Fruit fly (Drosophila melanogaster) whole organism, embryonic: Measurements from ENCODE around the gene Cyp4d20.

Experiments used
- Abd-B ChIP-seq: fragments of 200-800 bp; sonication (Bioruptor generic); optimal IDR thresholded peaks from 2 replicates; lab custom pipeline; 2018; ENCODE audit warnings: missing biosample characterization, mild to moderate bottlenecking, missing genetic modification characterization, moderate library complexity
- Atf-2 ChIP-seq: fragments of 200-800 bp; sonication (Bioruptor generic); optimal IDR thresholded peaks from 2 replicates; lab custom pipeline; 2016; ENCODE audit warnings: missing biosample characterization, missing genetic modification characterization
- BEAF-32 ChIP-seq: fragments of 200-800 bp; sonication (Bioruptor generic); optimal IDR thresholded peaks from 3 replicates; lab custom pipeline; 2017; ENCODE audit warnings: missing biosample characterization, missing genetic modification characterization, mild to moderate bottlenecking, moderate library complexity, missing genetic modification reagents
- CG10147 ChIP-seq: fragments of 200-800 bp; sonication (Bioruptor generic); optimal IDR thresholded peaks from 2 replicates; lab custom pipeline; 2019; ENCODE audit warnings: missing biosample characterization, mild to moderate bottlenecking, missing genetic modification characterization, moderate library complexity
- CG10431 ChIP-seq: fragments of 200-800 bp; sonication (Bioruptor generic); optimal IDR thresholded peaks from 3 replicates; lab custom pipeline; 2018; ENCODE audit warnings: missing biosample characterization, mild to moderate bottlenecking, missing genetic modification characterization
- CG10565 ChIP-seq: fragments of 200-800 bp; sonication (Bioruptor generic); optimal IDR thresholded peaks from 3 replicates; lab custom pipeline; 2016; ENCODE audit warnings: missing biosample characterization, mild to moderate bottlenecking, missing genetic modification characterization
- CG11093 ChIP-seq: fragments of 200-800 bp; sonication (Bioruptor generic); IDR thresholded peaks from 3 replicates; pipeline ENCODE4 v1.3.6; 2022; ENCODE audit warnings: missing biosample characterization, missing genetic modification characterization
- CG11696 ChIP-seq: fragments of 200-800 bp; sonication (Bioruptor generic); IDR thresholded peaks from 2 replicates; pipeline ENCODE4 v1.3.6; 2022; ENCODE audit warnings: missing biosample characterization, missing genetic modification characterization
- CG17829 ChIP-seq: fragments of 200-800 bp; optimal IDR thresholded peaks from 2 replicates; lab custom pipeline; 2019; ENCODE audit warnings: missing biosample characterization, mild to moderate bottlenecking, missing genetic modification characterization, moderate library complexity
- CG3163 ChIP-seq: fragments of 200-800 bp; sonication (Bioruptor generic); optimal IDR thresholded peaks from 3 replicates; lab custom pipeline; 2016; ENCODE audit warnings: missing biosample characterization, missing genetic modification characterization
- CG4707 ChIP-seq: fragments of 200-800 bp; sonication (Bioruptor generic); optimal IDR thresholded peaks from 2 replicates; lab custom pipeline; 2018; ENCODE audit warnings: missing biosample characterization, mild to moderate bottlenecking, missing genetic modification characterization, moderate library complexity
- CG5245 ChIP-seq: fragments of 200-800 bp; sonication (Bioruptor generic); optimal IDR thresholded peaks from 3 replicates; lab custom pipeline; 2016; ENCODE audit warnings: missing biosample characterization, missing genetic modification characterization
- CG6765 ChIP-seq: fragments of 200-800 bp; sonication (Bioruptor generic); optimal IDR thresholded peaks from 3 replicates; lab custom pipeline; 2017; ENCODE audit warnings: missing biosample characterization, mild to moderate bottlenecking, missing genetic modification characterization
- CG6791 ChIP-seq: fragments of 200-800 bp; sonication (Bioruptor generic); IDR thresholded peaks from 3 replicates; pipeline ENCODE4 v1.3.6; 2022; ENCODE audit warnings: missing biosample characterization, missing genetic modification characterization; ENCODE audit not compliant: partially characterized antibody
- CG8359 ChIP-seq: fragments of 200-800 bp; sonication (Bioruptor generic); optimal IDR thresholded peaks from 2 replicates; lab custom pipeline; 2017; ENCODE audit warnings: missing biosample characterization, mild to moderate bottlenecking, missing genetic modification characterization, borderline replicate concordance
- CG8388 ChIP-seq: fragments of 200-800 bp; sonication (Bioruptor generic); optimal IDR thresholded peaks from 2 replicates; lab custom pipeline; 2019; ENCODE audit warnings: missing biosample characterization, mild to moderate bottlenecking, missing genetic modification characterization, moderate library complexity
- Camta ChIP-seq: fragments of 200-800 bp; sonication (Bioruptor generic); optimal IDR thresholded peaks from 2 replicates; lab custom pipeline; 2016; ENCODE audit warnings: missing biosample characterization, missing genetic modification characterization
- ERR ChIP-seq: fragments of 200-800 bp; sonication (Bioruptor generic); optimal IDR thresholded peaks from 2 replicates; lab custom pipeline; 2016; ENCODE audit warnings: missing biosample characterization, missing genetic modification characterization
- H2.0 ChIP-seq: fragments of 200-800 bp; sonication (Bioruptor generic); IDR thresholded peaks from 2 replicates; pipeline ENCODE4 v1.3.6; 2022; ENCODE audit warnings: missing biosample characterization, missing genetic modification characterization
- Lpt ChIP-seq: fragments of >200 bp; optimal IDR thresholded peaks from 2 replicates; lab custom pipeline; 2018; ENCODE audit warnings: missing biosample characterization, missing genetic modification characterization
- Med ChIP-seq: fragments of 200-800 bp; sonication (Bioruptor generic); peaks from one replicate; lab custom pipeline; 2016; ENCODE audit warnings: missing biosample characterization, missing genetic modification characterization, mild to moderate bottlenecking, inconsistent platforms, moderate library complexity
- Myb ChIP-seq: fragments of 200-800 bp; sonication (Bioruptor generic); optimal IDR thresholded peaks from 2 replicates; lab custom pipeline; 2016; ENCODE audit warnings: missing biosample characterization, missing genetic modification characterization
- NC2α ChIP-seq: fragments of 200-800 bp; sonication (Bioruptor generic); optimal IDR thresholded peaks from 2 replicates; lab custom pipeline; 2016; ENCODE audit warnings: missing biosample characterization, missing genetic modification characterization
- NC2β ChIP-seq: fragments of 200-800 bp; sonication (Bioruptor generic); optimal IDR thresholded peaks from 2 replicates; lab custom pipeline; 2016; ENCODE audit warnings: missing biosample characterization, missing genetic modification characterization
- Optix ChIP-seq: fragments of 200-800 bp; sonication (Bioruptor generic); IDR thresholded peaks from 3 replicates; pipeline ENCODE4 v1.3.6; 2022; ENCODE audit warnings: missing biosample characterization, missing genetic modification characterization
- Ravus ChIP-seq: fragments of 200-800 bp; sonication (Bioruptor generic); IDR thresholded peaks from 2 replicates; pipeline ENCODE4 v1.3.6; 2022; ENCODE audit warnings: missing biosample characterization, missing genetic modification characterization
- Side ChIP-seq: fragments of 200-800 bp; sonication (Bioruptor generic); optimal IDR thresholded peaks from 2 replicates; lab custom pipeline; 2016; ENCODE audit warnings: missing biosample characterization, missing genetic modification characterization
- Tbp ChIP-seq: fragments of >200 bp; optimal IDR thresholded peaks from 2 replicates; lab custom pipeline; 2018; ENCODE audit warnings: missing biosample characterization, missing genetic modification characterization
- abd-A ChIP-seq: fragments of 200-800 bp; sonication (Bioruptor generic); optimal IDR thresholded peaks from 3 replicates; lab custom pipeline; 2019; ENCODE audit warnings: missing biosample characterization, mild to moderate bottlenecking, missing genetic modification characterization, moderate library complexity
- cad ChIP-seq: fragments of >200 bp; optimal IDR thresholded peaks from 2 replicates; lab custom pipeline; 2017; ENCODE audit warnings: missing biosample characterization, missing genetic modification characterization
- chinmo ChIP-seq: fragments of 200-800 bp; sonication (Bioruptor generic); IDR thresholded peaks from 4 replicates; pipeline ENCODE4 v1.3.6; 2022; ENCODE audit warnings: missing biosample characterization, missing genetic modification characterization; ENCODE audit not compliant: partially characterized antibody
- disco-r ChIP-seq: fragments of 200-800 bp; sonication (Bioruptor generic); optimal IDR thresholded peaks from 2 replicates; lab custom pipeline; 2016; ENCODE audit warnings: missing biosample characterization, missing genetic modification characterization
- gcm2 ChIP-seq: fragments of 200-800 bp; sonication (Bioruptor generic); optimal IDR thresholded peaks from 2 replicates; lab custom pipeline; 2016; ENCODE audit warnings: missing biosample characterization, missing genetic modification characterization
- gem ChIP-seq: fragments of 200-800 bp; sonication (Bioruptor generic); optimal IDR thresholded peaks from 2 replicates; lab custom pipeline; 2019; ENCODE audit warnings: missing biosample characterization, mild to moderate bottlenecking, missing genetic modification characterization, moderate library complexity
- gt ChIP-seq: fragments of 200-800 bp; sonication (Bioruptor generic); IDR thresholded peaks from 2 replicates; pipeline ENCODE4 v1.3.6; 2022; ENCODE audit warnings: missing biosample characterization, missing genetic modification characterization
- jigr1 ChIP-seq: fragments of 200-800 bp; sonication (Bioruptor generic); IDR thresholded peaks from 3 replicates; pipeline ENCODE4 v1.3.6; 2022; ENCODE audit warnings: missing biosample characterization, missing genetic modification characterization
- jing ChIP-seq: fragments of 200-800 bp; sonication (Bioruptor generic); optimal IDR thresholded peaks from 2 replicates; lab custom pipeline; 2018; ENCODE audit warnings: missing biosample characterization, mild to moderate bottlenecking, missing genetic modification characterization
- jumu ChIP-seq: fragments of 200-800 bp; sonication (Bioruptor generic); optimal IDR thresholded peaks from 3 replicates; lab custom pipeline; 2016; ENCODE audit warnings: missing biosample characterization, missing genetic modification characterization
- kah ChIP-seq: fragments of 200-800 bp; sonication (Bioruptor generic); optimal IDR thresholded peaks from 2 replicates; lab custom pipeline; 2018; ENCODE audit warnings: missing biosample characterization, mild to moderate bottlenecking, missing genetic modification characterization
- nmo ChIP-seq: fragments of 200-800 bp; sonication (Bioruptor generic); optimal IDR thresholded peaks from 2 replicates; lab custom pipeline; 2018; ENCODE audit warnings: missing biosample characterization, mild to moderate bottlenecking, missing genetic modification characterization, moderate library complexity
- oc ChIP-seq: fragments of 200-800 bp; sonication (Bioruptor generic); optimal IDR thresholded peaks from 2 replicates; lab custom pipeline; 2018; ENCODE audit warnings: missing biosample characterization, mild to moderate bottlenecking, missing genetic modification characterization, moderate library complexity
- org-1 ChIP-seq: fragments of 200-800 bp; sonication (Bioruptor generic); optimal IDR thresholded peaks from 2 replicates; lab custom pipeline; 2017; ENCODE audit warnings: missing biosample characterization, missing genetic modification characterization
- psq ChIP-seq: fragments of 200-800 bp; sonication (Bioruptor generic); optimal IDR thresholded peaks from 2 replicates; lab custom pipeline; 2017; ENCODE audit warnings: missing biosample characterization, missing genetic modification characterization
- pum ChIP-seq: fragments of 200-800 bp; sonication (Bioruptor generic); optimal IDR thresholded peaks from 2 replicates; lab custom pipeline; 2016; ENCODE audit warnings: missing biosample characterization, missing genetic modification characterization
- ranshi ChIP-seq: fragments of 200-800 bp; sonication (Bioruptor generic); IDR thresholded peaks from 2 replicates; pipeline ENCODE4 v1.3.6; 2022; ENCODE audit warnings: missing biosample characterization, missing genetic modification characterization
- run ChIP-seq: fragments of 200-800 bp; sonication (Bioruptor generic); optimal IDR thresholded peaks from 3 replicates; lab custom pipeline; 2018; ENCODE audit warnings: missing biosample characterization, mild to moderate bottlenecking, missing genetic modification characterization
- schlank ChIP-seq: fragments of 200-800 bp; sonication (Bioruptor generic); optimal IDR thresholded peaks from 2 replicates; lab custom pipeline; 2018; ENCODE audit warnings: missing biosample characterization, mild to moderate bottlenecking, missing genetic modification characterization
- sisA ChIP-seq: fragments of 200-800 bp; sonication (Bioruptor generic); IDR thresholded peaks from 2 replicates; pipeline ENCODE4 v1.3.6; 2022; ENCODE audit warnings: missing biosample characterization, missing genetic modification characterization
- slou ChIP-seq: fragments of 200-800 bp; sonication (Bioruptor generic); optimal IDR thresholded peaks from 3 replicates; lab custom pipeline; 2016; ENCODE audit warnings: missing biosample characterization, missing genetic modification characterization
- tap ChIP-seq: fragments of 200-800 bp; optimal IDR thresholded peaks from 3 replicates; lab custom pipeline; 2019; ENCODE audit warnings: missing biosample characterization, mild to moderate bottlenecking, missing genetic modification characterization, moderate library complexity
- vvl ChIP-seq: fragments of 200-800 bp; sonication (Bioruptor generic); IDR thresholded peaks from 2 replicates; pipeline ENCODE4 v1.3.6; 2022; ENCODE audit warnings: missing biosample characterization, missing genetic modification characterization
- z ChIP-seq: fragments of 200-800 bp; sonication (Bioruptor generic); IDR thresholded peaks from 3 replicates; pipeline ENCODE4 v1.3.6; 2022; ENCODE audit warnings: missing biosample characterization, missing genetic modification characterization

Cyp4d20 gene

DNA sequence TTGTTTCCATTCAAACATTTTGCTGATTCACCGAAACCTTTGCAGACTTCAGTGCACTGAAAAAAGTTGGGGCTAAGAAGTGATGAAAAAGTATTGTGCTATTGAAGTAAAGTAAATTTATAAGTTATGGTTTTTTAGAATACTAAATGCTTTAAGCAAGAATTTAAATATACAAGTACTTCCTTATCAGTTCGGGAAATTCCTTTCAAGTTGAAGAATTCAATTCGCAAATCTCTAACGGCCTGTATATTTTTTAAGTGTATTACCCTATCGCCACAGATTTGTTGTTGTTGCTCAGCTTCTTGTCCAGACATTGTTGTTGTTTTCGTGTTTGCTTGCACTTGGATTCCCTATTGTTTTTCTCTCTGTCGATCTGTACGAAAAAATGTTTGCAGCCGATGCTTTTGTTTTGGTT lies 10.8 kb downstream of the Cyp4d20 start (continued):
- no peak for TF ChIP-seq CG11696
- TF ChIP-seq jumu (GFP tag; lab: Kevin White, UChicago) = no peak
- peak; percentile 86; the same call in 1 of the 2 replicates for TF ChIP-seq vvl (GFP tag; lab: Robert Waterston, UW)
- no peak for TF ChIP-seq disco-r (GFP tag; lab: Kevin White, UChicago)
- no peak for TF ChIP-seq psq
- TF ChIP-seq Side (GFP tag; lab: Kevin White, UChicago) = peak; percentile 48
- peak; percentile 70 for TF ChIP-seq sisA (GFP tag; lab: Robert Waterston, UW)
- peak; percentile 28 for TF ChIP-seq NC2α (GFP tag; lab: Kevin White, UChicago)
- no peak for TF ChIP-seq abd-A (tag; lab: Kevin White, UChicago)
- TF ChIP-seq Optix = no peak
- TF ChIP-seq Atf-2 (GFP tag; lab: Kevin White, UChicago) = peak; percentile 46
- no peak for TF ChIP-seq CG10431 (GFP tag; lab: Kevin White, UChicago)
- TF ChIP-seq gem (tag; lab: Kevin White, UChicago) = peak; percentile 85
- TF ChIP-seq jigr1 (GFP tag; lab: Robert Waterston, UW) = 0 out of 3 replicates have a peak, but pooled peaks have one; percentile 55
- no peak for TF ChIP-seq z (GFP tag; lab: Robert Waterston, UW)
- peak; percentile 24 for TF ChIP-seq CG6765 (GFP tag; lab: Kevin White, UChicago)
- TF ChIP-seq kah (GFP tag; lab: Kevin White, UChicago) = peak; percentile 68
- TF ChIP-seq cad = no peak
- TF ChIP-seq run (tag; lab: Kevin White, UChicago) = peak; percentile 45
- no peak for TF ChIP-seq CG6791 (GFP tag; lab: Robert Waterston, UW)
- TF ChIP-seq Med (GFP tag; lab: Kevin White, UChicago) = peak; percentile 91
- TF ChIP-seq gt (GFP tag; lab: Robert Waterston, UW) = peak; percentile 44
- peak; percentile 60 for TF ChIP-seq Camta (GFP tag; lab: Kevin White, UChicago)
- no peak for TF ChIP-seq BEAF-32 (GFP tag; lab: Kevin White, UChicago)
- TF ChIP-seq nmo (GFP tag; lab: Kevin White, UChicago) = peak; percentile 78
- peak; percentile 63 for TF ChIP-seq CG5245 (GFP tag; lab: Kevin White, UChicago)
- TF ChIP-seq CG17829 (tag; lab: Kevin White, UChicago) = peak; percentile 89
- peak; percentile 13 for TF ChIP-seq Myb (GFP tag; lab: Kevin White, UChicago)
- peak; percentile 24 for TF ChIP-seq Abd-B (GFP tag; lab: Kevin White, UChicago)
- peak; percentile 53 for TF ChIP-seq CG10147 (GFP tag; lab: Kevin White, UChicago)
- TF ChIP-seq gcm2 = no peak
- 0 out of 4 replicates have a peak, but pooled peaks have one; percentile 25 for TF ChIP-seq chinmo (GFP tag; lab: Robert Waterston, UW)
- TF ChIP-seq CG11093 (GFP tag; lab: Robert Waterston, UW) = 0 out of 3 replicates have a peak, but pooled peaks have one; percentile 45
- peak; percentile 44; the same call in 1 of the 2 replicates for TF ChIP-seq ranshi (GFP tag; lab: Robert Waterston, UW)
- TF ChIP-seq ERR (GFP tag; lab: Kevin White, UChicago) = no peak
- peak; percentile 56 for TF ChIP-seq org-1 (GFP tag; lab: Kevin White, UChicago)
- TF ChIP-seq NC2β (GFP tag; lab: Kevin White, UChicago) = peak; percentile 60
- no peak for TF ChIP-seq Lpt (GFP tag; lab: Kevin White, UChicago)
- no peak for TF ChIP-seq CG8359 (GFP tag; lab: Kevin White, UChicago)
- TF ChIP-seq slou (GFP tag; lab: Kevin White, UChicago) = no peak
- TF ChIP-seq Ravus (GFP tag; lab: Robert Waterston, UW) = no peak
- no peak for TF ChIP-seq schlank (tag; lab: Kevin White, UChicago)
- TF ChIP-seq oc (tag; lab: Kevin White, UChicago) = peak; percentile 51
- TF ChIP-seq jing (GFP tag; lab: Kevin White, UChicago) = peak; percentile 61
- peak; percentile 42; the same call in 1 of the 2 replicates for TF ChIP-seq H2.0 (GFP tag; lab: Robert Waterston, UW)
- TF ChIP-seq CG8388 (GFP tag; lab: Kevin White, UChicago) = peak; percentile 73
- TF ChIP-seq pum (GFP tag; lab: Kevin White, UChicago) = peak; percentile 59
- TF ChIP-seq Tbp (GFP tag; lab: Kevin White, UChicago) = no peak
- TF ChIP-seq tap (tag; lab: Kevin White, UChicago) = peak; percentile 87
- no peak for TF ChIP-seq CG3163
- no peak for TF ChIP-seq CG4707 (GFP tag; lab: Kevin White, UChicago)
- peak; percentile 1 for TF ChIP-seq CG10565 (GFP tag; lab: Kevin White, UChicago)
